Worm (Caenorhabditis elegans) whole organism, young adult: ENCODE measurements around the gene nlp-67.

Experiments used
- B0336.3 ChIP-seq: fragments of 200-800 bp; sonication (Bioruptor generic); IDR thresholded peaks from 2 replicates; pipeline ENCODE4 v1.3.6; 2022; ENCODE audit warnings: missing genetic modification characterization, missing compliant biosample characterization
- C06A6.2 ChIP-seq: fragments of 200-800 bp; sonication (Bioruptor generic); conservative IDR thresholded peaks from 2 replicates; pipeline ENCODE4 v1.3.6; 2022; ENCODE audit warnings: missing genetic modification characterization, missing compliant biosample characterization
- F37B4.10 ChIP-seq: fragments of 200-800 bp; sonication (Bioruptor generic); IDR thresholded peaks from 2 replicates; pipeline ENCODE4 v1.3.6; 2022; ENCODE audit warnings: missing genetic modification characterization, missing compliant biosample characterization
- F39B2.1 ChIP-seq: fragments of 200-800 bp; sonication (Bioruptor generic); IDR thresholded peaks from 2 replicates; pipeline ENCODE4 v1.3.6; 2022; ENCODE audit warnings: missing genetic modification reagents, missing genetic modification characterization, missing compliant biosample characterization
- T07F8.4 ChIP-seq: sonication (generic microtip); optimal IDR thresholded peaks from 2 replicates; lab custom pipeline; 2016; ENCODE audit warnings: mild to moderate bottlenecking, missing genetic modification characterization, moderate library complexity, missing compliant biosample characterization
- T26A5.8 ChIP-seq: sonication (generic microtip); optimal IDR thresholded peaks from 2 replicates; lab custom pipeline; 2016; ENCODE audit warnings: missing genetic modification characterization, missing compliant biosample characterization
- Y79H2A.3 ChIP-seq: fragments of 200-800 bp; sonication (Bioruptor generic); conservative IDR thresholded peaks from 2 replicates; pipeline ENCODE4 v1.3.6; 2022; ENCODE audit warnings: missing genetic modification reagents, missing genetic modification characterization, missing compliant biosample characterization
- akir-1 ChIP-seq: fragments of 200-800 bp; sonication (Bioruptor generic); optimal IDR thresholded peaks from 2 replicates; lab custom pipeline; 2018; ENCODE audit warnings: mild to moderate bottlenecking, missing genetic modification characterization, moderate library complexity, missing compliant biosample characterization
- atf-7 ChIP-seq: sonication (generic microtip); optimal IDR thresholded peaks from 2 replicates; lab custom pipeline; 2017; ENCODE audit warnings: mild to moderate bottlenecking, missing genetic modification characterization, missing compliant biosample characterization
- bed-1 ChIP-seq: fragments of 200-800 bp; sonication (Bioruptor generic); IDR thresholded peaks from 2 replicates; pipeline ENCODE4 v1.3.6; 2022; ENCODE audit warnings: missing genetic modification reagents, missing genetic modification characterization, missing compliant biosample characterization
- cebp-1 ChIP-seq, 2 experiments: fragments of 200-800 bp in 1 of 2; sonication (Bioruptor generic) in 1 of 2; sonication (generic microtip) in 1 of 2; IDR thresholded peaks in 1 of 2; optimal IDR thresholded peaks in 1 of 2; 2 replicates each; pipeline versions ENCODE4 v1.3.6 to Lab custom; 2017 to 2022; ENCODE audit warnings: missing compliant biosample characterization in 2 of 2, missing genetic modification characterization in 2 of 2, mild to moderate bottlenecking in 1 of 2, missing genetic modification reagents in 1 of 2, moderate library complexity in 1 of 2
- cebp-2 ChIP-seq: fragments of 200-800 bp; sonication (Bioruptor generic); IDR thresholded peaks from 2 replicates; pipeline ENCODE4 v1.3.6; 2022; ENCODE audit warnings: missing genetic modification characterization, missing compliant biosample characterization
- ceh-40 ChIP-seq: fragments of 200-800 bp; sonication (Bioruptor generic); IDR thresholded peaks from 2 replicates; pipeline ENCODE4 v1.3.6; 2022; ENCODE audit warnings: missing genetic modification characterization, missing compliant biosample characterization
- ceh-79 ChIP-seq: sonication (generic microtip); optimal IDR thresholded peaks from 2 replicates; lab custom pipeline; 2017; ENCODE audit warnings: mild to moderate bottlenecking, missing genetic modification characterization, missing compliant biosample characterization
- ceh-91 ChIP-seq: fragments of 200-800 bp; sonication (Bioruptor generic); IDR thresholded peaks from 2 replicates; pipeline ENCODE4 v1.3.6; 2022; ENCODE audit warnings: missing genetic modification reagents, missing genetic modification characterization, missing compliant biosample characterization
- die-1 ChIP-seq: sonication (generic microtip); optimal IDR thresholded peaks from 2 replicates; lab custom pipeline; 2016; ENCODE audit warnings: missing genotype, mild to moderate bottlenecking, missing genetic modification characterization, missing compliant biosample characterization
- dpff-1 ChIP-seq: sonication (generic microtip); optimal IDR thresholded peaks from 2 replicates; lab custom pipeline; 2017; ENCODE audit warnings: mild to moderate bottlenecking, missing genetic modification characterization, missing compliant biosample characterization
- efl-1 ChIP-seq: fragments of 150-350 bp; optimal IDR thresholded peaks from 2 replicates; lab custom pipeline; 2014; ENCODE audit warnings: missing biosample characterization, missing genetic modification reagents, missing genetic modification characterization
- egl-18 ChIP-seq: fragments of 200-800 bp; sonication (Bioruptor generic); IDR thresholded peaks from 2 replicates; pipeline ENCODE4 v1.3.6; 2022; ENCODE audit warnings: missing genetic modification reagents, missing genetic modification characterization, missing compliant biosample characterization
- egl-44 ChIP-seq: fragments of 200-800 bp; sonication (Bioruptor generic); IDR thresholded peaks from 2 replicates; pipeline ENCODE4 v1.3.6; 2022; ENCODE audit warnings: missing genetic modification reagents, missing genetic modification characterization, missing compliant biosample characterization
- ets-4 ChIP-seq: fragments of 200-800 bp; sonication (Bioruptor generic); optimal IDR thresholded peaks from 2 replicates; lab custom pipeline; 2018; ENCODE audit warnings: mild to moderate bottlenecking, missing genetic modification characterization, missing compliant biosample characterization
- hlh-26 ChIP-seq: fragments of 200-800 bp; sonication (Bioruptor generic); conservative IDR thresholded peaks from 2 replicates; pipeline ENCODE4 v1.3.6; 2022; ENCODE audit warnings: missing genetic modification reagents, missing genetic modification characterization, missing compliant biosample characterization
- hmg-1.2 ChIP-seq: fragments of 200-800 bp; sonication (Bioruptor generic); IDR thresholded peaks from 2 replicates; pipeline ENCODE4 v1.3.6; 2022; ENCODE audit warnings: missing genetic modification reagents, missing genetic modification characterization, missing compliant biosample characterization
- hmg-20 ChIP-seq: fragments of 200-800 bp; sonication (Bioruptor generic); IDR thresholded peaks from 2 replicates; pipeline ENCODE4 v1.3.6; 2022; ENCODE audit warnings: missing genetic modification reagents, missing genetic modification characterization, missing compliant biosample characterization
- hrde-1 ChIP-seq: sonication (generic microtip); optimal IDR thresholded peaks from 2 replicates; lab custom pipeline; 2016; ENCODE audit warnings: missing genetic modification characterization, mild to moderate bottlenecking, missing compliant biosample characterization, moderate library complexity, missing genotype, missing genetic modification reagents, borderline replicate concordance
- hsf-1 ChIP-seq: fragments of 200-800 bp; sonication (Bioruptor generic); IDR thresholded peaks from 2 replicates; pipeline ENCODE4 v1.3.6; 2022; ENCODE audit warnings: missing genetic modification reagents, missing genetic modification characterization, missing compliant biosample characterization
- lag-1 ChIP-seq: fragments of 200-800 bp; sonication (Bioruptor generic); IDR thresholded peaks from 2 replicates; pipeline ENCODE4 v1.3.6; 2022; ENCODE audit warnings: missing genetic modification reagents, missing genetic modification characterization, missing compliant biosample characterization
- let-526 ChIP-seq: fragments of 200-800 bp; sonication (Bioruptor generic); IDR thresholded peaks from 2 replicates; pipeline ENCODE4 v1.3.6; 2022; ENCODE audit warnings: missing genetic modification reagents, missing genetic modification characterization, missing compliant biosample characterization
- lin-26 ChIP-seq: fragments of 200-800 bp; sonication (Bioruptor generic); IDR thresholded peaks from 2 replicates; pipeline ENCODE4 v1.3.6; 2022; ENCODE audit warnings: missing genetic modification reagents, missing genetic modification characterization, missing compliant biosample characterization
- lin-40 ChIP-seq: sonication (generic microtip); optimal IDR thresholded peaks from 2 replicates; lab custom pipeline; 2016; ENCODE audit warnings: missing genetic modification characterization, mild to moderate bottlenecking, missing compliant biosample characterization, missing genotype, missing genetic modification reagents
- lir-1 ChIP-seq: fragments of 200-800 bp; sonication (Bioruptor generic); conservative IDR thresholded peaks from 2 replicates; pipeline ENCODE4 v1.3.6; 2022; ENCODE audit warnings: missing genetic modification reagents, missing genetic modification characterization, missing compliant biosample characterization
- lsl-1 ChIP-seq: fragments of 200-800 bp; sonication (Bioruptor generic); optimal IDR thresholded peaks from 2 replicates; lab custom pipeline; 2018; ENCODE audit warnings: mild to moderate bottlenecking, missing genetic modification characterization, moderate library complexity, missing compliant biosample characterization
- madf-8 ChIP-seq: fragments of 200-800 bp; sonication (Bioruptor generic); conservative IDR thresholded peaks from 2 replicates; pipeline ENCODE4 v1.3.6; 2022; ENCODE audit warnings: missing genetic modification reagents, missing genetic modification characterization, missing compliant biosample characterization
- nfya-2 ChIP-seq: fragments of 200-800 bp; sonication (Bioruptor generic); IDR thresholded peaks from 2 replicates; pipeline ENCODE4 v1.3.6; 2022; ENCODE audit warnings: missing genetic modification reagents, missing genetic modification characterization, missing compliant biosample characterization
- nhr-80 ChIP-seq: sonication (generic microtip); optimal IDR thresholded peaks from 2 replicates; lab custom pipeline; 2016; ENCODE audit warnings: missing genetic modification characterization, missing compliant biosample characterization
- pha-4 ChIP-seq: fragments of 150-350 bp; sonication (generic microtip); optimal IDR thresholded peaks from 2 replicates; lab custom pipeline; 2014; ENCODE audit warnings: missing biosample characterization, missing genetic modification reagents, missing genetic modification characterization
- rec-8 ChIP-seq, 2 experiments: sonication (generic microtip); optimal IDR thresholded peaks; 2 replicates each; lab custom pipeline; 2016; ENCODE audit warnings: mild to moderate bottlenecking in 2 of 2, missing genetic modification characterization in 2 of 2, missing genetic modification reagents in 2 of 2, missing genotype in 2 of 2, missing biosample characterization in 1 of 2, missing compliant biosample characterization in 1 of 2, moderate library complexity in 1 of 2
- rpc-1 ChIP-seq, 2 experiments: fragments of 150-350 bp in 1 of 2; sonication (generic microtip) in 1 of 2; optimal IDR thresholded peaks; 2 replicates each; lab custom pipeline; 2014 to 2018; ENCODE audit warnings: missing biosample characterization in 1 of 2, missing genetic modification characterization in 1 of 2, missing genetic modification reagents in 1 of 2, missing genotype in 1 of 2
- tbp1 ChIP-seq: fragments of 200-800 bp; sonication (Bioruptor generic); optimal IDR thresholded peaks from 2 replicates; lab custom pipeline; 2018; ENCODE audit warnings: mild to moderate bottlenecking, missing genetic modification characterization, missing compliant biosample characterization
- tbx-9 ChIP-seq: sonication (generic microtip); optimal IDR thresholded peaks from 2 replicates; lab custom pipeline; 2016; ENCODE audit warnings: borderline replicate concordance, missing genetic modification characterization, inconsistent platforms, missing compliant biosample characterization
- unc-130 ChIP-seq: sonication (generic microtip); optimal IDR thresholded peaks from 2 replicates; lab custom pipeline; 2016; ENCODE audit warnings: missing genetic modification reagents, missing genetic modification characterization, missing compliant biosample characterization
- ztf-18 ChIP-seq: sonication (generic microtip); optimal IDR thresholded peaks from 2 replicates; lab custom pipeline; 2016; ENCODE audit warnings: missing genotype, mild to moderate bottlenecking, missing genetic modification characterization, missing compliant biosample characterization
- ztf-25 ChIP-seq: fragments of 200-800 bp; sonication (Bioruptor generic); IDR thresholded peaks from 2 replicates; pipeline ENCODE4 v1.3.6; 2022; ENCODE audit warnings: missing genetic modification reagents, missing genetic modification characterization, missing compliant biosample characterization
- ztf-28 ChIP-seq: fragments of 200-800 bp; sonication (Bioruptor generic); IDR thresholded peaks from 2 replicates; pipeline ENCODE4 v1.3.6; 2022; ENCODE audit warnings: missing genetic modification reagents, missing genetic modification characterization, missing compliant biosample characterization

Gene nlp-67

ce11 chrX:16209122-16209521 lies 25.0 kb downstream of the nlp-67 start:
- TF ChIP-seq cebp-2 (0 out of 2 replicates have a peak, but pooled peaks have one; percentile 65), egl-18 (no peak), madf-8 (GFP tag; lab: Robert Waterston, UW) (no peak), C06A6.2 (no peak), dpff-1 (no peak), tbp1 (GFP tag; lab: Kevin White, UChicago) (peak; percentile 4), lin-26 (peak; percentile 28), ztf-25 (GFP tag; lab: Robert Waterston, UW) (no peak), rpc-1 (optimal IDR thresholded peaks at IDR 0.05; lab: Kevin White, UChicago) (no peak), rpc-1 (tag; optimal IDR thresholded peaks at IDR 0.05; lab: Kevin White, UChicago) (peak; percentile 60), lsl-1 (GFP tag; lab: Kevin White, UChicago) (no peak), lag-1 (no peak), hmg-1.2 (peak; percentile 5; the same call in 1 of the 2 replicates), T07F8.4 (tag; lab: Kevin White, UChicago) (no peak)

- TF ChIP-seq nhr-80 (tag; lab: Kevin White, UChicago) (peak; percentile 54), lag-1 (peak; percentile 50; the same call in 1 of the 2 replicates), lin-26 (peak; percentile 97), efl-1 (GFP tag; lab: Kevin White, UChicago) (no peak), let-526 (peak; percentile 67; the same call in 1 of the 2 replicates), ceh-40 (GFP tag; lab: Robert Waterston, UW) (peak; percentile 80), hlh-26 (GFP tag; lab: Robert Waterston, UW) (no peak), akir-1 (GFP tag; lab: Kevin White, UChicago) (peak; percentile 76), cebp-2 (peak; percentile 91; the same call in 1 of the 2 replicates), lir-1 (peak; percentile 52), lin-40 (tag; lab: Kevin White, UChicago) (peak; percentile 96), ceh-91 (no peak), nfya-2 (GFP tag; lab: Robert Waterston, UW) (no peak), hrde-1 (tag; lab: Kevin White, UChicago) (peak; percentile 56), die-1 (tag; lab: Kevin White, UChicago) (peak; percentile 81), hmg-20 (GFP tag; lab: Robert Waterston, UW) (peak; percentile 91), rpc-1 (optimal IDR thresholded peaks at IDR 0.05; lab: Kevin White, UChicago) (peak; percentile 96), rpc-1 (tag; optimal IDR thresholded peaks at IDR 0.05; lab: Kevin White, UChicago) (peak; percentile 92), cebp-1 (GFP tag; IDR thresholded peaks at IDR 0.05; lab: Robert Waterston, UW) (peak; percentile 74), cebp-1 (tag; optimal IDR thresholded peaks at IDR 0.05; lab: Kevin White, UChicago) (peak; percentile 88), F37B4.10 (GFP tag; lab: Robert Waterston, UW) (0 out of 2 replicates have a peak, but pooled peaks have one; percentile 49), C06A6.2 (peak; percentile 77), egl-18 (peak; percentile 89), unc-130 (GFP tag; lab: Kevin White, UChicago) (peak; percentile 41), Y79H2A.3 (GFP tag; lab: Robert Waterston, UW) (no peak), rec-8 (tag; optimal IDR thresholded peaks at IDR 0.05; lab: Kevin White, UChicago) (peak; percentile 63 to 82), hmg-1.2 (peak; percentile 92), tbp1 (GFP tag; lab: Kevin White, UChicago) (peak; percentile 97), tbx-9 (tag; lab: Kevin White, UChicago) (peak; percentile 6), T26A5.8 (tag; lab: Kevin White, UChicago) (peak; percentile 91), hsf-1 (GFP tag; lab: Robert Waterston, UW) (peak; percentile 53; the same call in 1 of the 2 replicates), egl-44 (peak; percentile 97), ztf-25 (GFP tag; lab: Robert Waterston, UW) (peak; percentile 81), pha-4 (no peak), ets-4 (GFP tag; lab: Kevin White, UChicago) (peak; percentile 67), ztf-28 (GFP tag; lab: Robert Waterston, UW) (peak; percentile 80; the same call in 1 of the 2 replicates), bed-1 (GFP tag; lab: Robert Waterston, UW) (0 out of 2 replicates have a peak, but pooled peaks have one; percentile 74), B0336.3 (peak; percentile 86), ceh-79 (tag; lab: Kevin White, UChicago) (no peak), ztf-18 (tag; lab: Kevin White, UChicago) (peak; percentile 59), F39B2.1 (GFP tag; lab: Robert Waterston, UW) (peak; percentile 84; the same call in 1 of the 2 replicates), atf-7 (tag; lab: Kevin White, UChicago) (peak; percentile 80)
Measured at ce11 chrX:16209660-16210059, 25.5 kb downstream of the nlp-67 start.
